Worm (Caenorhabditis elegans) whole organism, young adult: ENCODE measurements around the gene his-5.
A peak's percentile ranks its signal among the peaks of the same experiment; 100 is the strongest.

ENCODE experiments used
- B0035.1 ChIP-seq: sonication (generic microtip); optimal IDR thresholded peaks from 2 replicates; lab custom pipeline; 2016; ENCODE audit warnings: missing genetic modification characterization, mild to moderate bottlenecking, missing compliant biosample characterization, missing genotype, missing genetic modification reagents
- B0261.1 ChIP-seq: sonication (generic microtip); optimal IDR thresholded peaks from 2 replicates; lab custom pipeline; 2016; ENCODE audit warnings: mild to moderate bottlenecking, missing genetic modification characterization, moderate library complexity, missing compliant biosample characterization
- F49E8.2 ChIP-seq: sonication (generic microtip); optimal IDR thresholded peaks from 3 replicates; lab custom pipeline; 2017; ENCODE audit warnings: missing genetic modification characterization, mild to moderate bottlenecking, missing compliant biosample characterization, antibody characterized with exemption, moderate library complexity; ENCODE audit not compliant: insufficient read depth
- F55B11.4 ChIP-seq: sonication (generic microtip); optimal IDR thresholded peaks from 2 replicates; lab custom pipeline; 2016; ENCODE audit warnings: missing compliant biosample characterization, missing genetic modification characterization, borderline replicate concordance; ENCODE audit not compliant: insufficient read depth
- Y53F4B.3 ChIP-seq: fragments of 200-800 bp; sonication (Bioruptor generic); IDR thresholded peaks from 2 replicates; pipeline ENCODE4 v1.3.6; 2022; ENCODE audit warnings: missing genetic modification reagents, missing genetic modification characterization, missing compliant biosample characterization
- Y67H2A.10 ChIP-seq: fragments of 200-800 bp; sonication (Bioruptor generic); conservative IDR thresholded peaks from 2 replicates; pipeline ENCODE4 v1.3.6; 2022; ENCODE audit warnings: missing genetic modification reagents, missing genetic modification characterization, missing compliant biosample characterization
- Y79H2A.3 ChIP-seq: fragments of 200-800 bp; sonication (Bioruptor generic); conservative IDR thresholded peaks from 2 replicates; pipeline ENCODE4 v1.3.6; 2022; ENCODE audit warnings: missing genetic modification reagents, missing genetic modification characterization, missing compliant biosample characterization
- ZK185.1 ChIP-seq: sonication (generic microtip); optimal IDR thresholded peaks from 2 replicates; lab custom pipeline; 2016; ENCODE audit warnings: mild to moderate bottlenecking, missing genetic modification characterization, missing compliant biosample characterization; ENCODE audit not compliant: poor library complexity, severe bottlenecking
- aptf-2 ChIP-seq: fragments of 200-800 bp; sonication (Bioruptor generic); conservative IDR thresholded peaks from 2 replicates; pipeline ENCODE4 v1.3.6; 2022; ENCODE audit warnings: missing genetic modification reagents, missing genetic modification characterization, missing compliant biosample characterization
- athp-1 ChIP-seq: sonication (generic microtip); optimal IDR thresholded peaks from 2 replicates; lab custom pipeline; 2017; ENCODE audit warnings: mild to moderate bottlenecking, missing genetic modification characterization, missing compliant biosample characterization
- attf-5 ChIP-seq: fragments of 200-800 bp; sonication (Bioruptor generic); optimal IDR thresholded peaks from 2 replicates; lab custom pipeline; 2018; ENCODE audit warnings: mild to moderate bottlenecking, missing genetic modification characterization, missing compliant biosample characterization
- cebp-2 ChIP-seq: fragments of 200-800 bp; sonication (Bioruptor generic); IDR thresholded peaks from 2 replicates; pipeline ENCODE4 v1.3.6; 2022; ENCODE audit warnings: missing genetic modification characterization, missing compliant biosample characterization
- ceh-100 ChIP-seq: fragments of 200-800 bp; sonication (Bioruptor generic); IDR thresholded peaks from 2 replicates; pipeline ENCODE4 v1.3.6; 2022; ENCODE audit warnings: missing genetic modification reagents, missing genetic modification characterization, missing compliant biosample characterization
- ceh-40 ChIP-seq: fragments of 200-800 bp; sonication (Bioruptor generic); IDR thresholded peaks from 2 replicates; pipeline ENCODE4 v1.3.6; 2022; ENCODE audit warnings: missing genetic modification characterization, missing compliant biosample characterization
- ceh-58 ChIP-seq: fragments of 200-800 bp; sonication (Bioruptor generic); IDR thresholded peaks from 2 replicates; pipeline ENCODE4 v1.3.6; 2022; ENCODE audit warnings: missing genetic modification characterization, missing compliant biosample characterization
- ceh-79 ChIP-seq: sonication (generic microtip); optimal IDR thresholded peaks from 2 replicates; lab custom pipeline; 2017; ENCODE audit warnings: mild to moderate bottlenecking, missing genetic modification characterization, missing compliant biosample characterization
- ceh-91 ChIP-seq: fragments of 200-800 bp; sonication (Bioruptor generic); IDR thresholded peaks from 2 replicates; pipeline ENCODE4 v1.3.6; 2022; ENCODE audit warnings: missing genetic modification reagents, missing genetic modification characterization, missing compliant biosample characterization
- dpl-1 ChIP-seq: fragments of 150-350 bp; optimal IDR thresholded peaks from 2 replicates; lab custom pipeline; 2014; ENCODE audit warnings: missing biosample characterization, missing genetic modification reagents, missing genetic modification characterization
- egl-44 ChIP-seq: fragments of 200-800 bp; sonication (Bioruptor generic); IDR thresholded peaks from 2 replicates; pipeline ENCODE4 v1.3.6; 2022; ENCODE audit warnings: missing genetic modification reagents, missing genetic modification characterization, missing compliant biosample characterization
- ekl-4 ChIP-seq: fragments of 200-800 bp; sonication (Bioruptor generic); IDR thresholded peaks from 2 replicates; pipeline ENCODE4 v1.3.6; 2022; ENCODE audit warnings: missing genetic modification reagents, missing genetic modification characterization, missing compliant biosample characterization
- ets-4 ChIP-seq: fragments of 200-800 bp; sonication (Bioruptor generic); optimal IDR thresholded peaks from 2 replicates; lab custom pipeline; 2018; ENCODE audit warnings: mild to moderate bottlenecking, missing genetic modification characterization, missing compliant biosample characterization
- him-1 ChIP-seq: sonication (generic microtip); optimal IDR thresholded peaks from 2 replicates; lab custom pipeline; 2016; ENCODE audit warnings: missing genotype, missing genetic modification reagents, missing genetic modification characterization, missing compliant biosample characterization
- let-607 ChIP-seq, 2 experiments: fragments of 200-800 bp in 1 of 2; sonication (Bioruptor generic) in 1 of 2; sonication (generic microtip) in 1 of 2; optimal IDR thresholded peaks; 2 replicates each; lab custom pipeline; 2016 to 2018; ENCODE audit warnings: mild to moderate bottlenecking in 2 of 2, missing compliant biosample characterization in 2 of 2, missing genetic modification characterization in 2 of 2, moderate library complexity in 2 of 2, missing genotype in 1 of 2
- lin-26 ChIP-seq: fragments of 200-800 bp; sonication (Bioruptor generic); IDR thresholded peaks from 2 replicates; pipeline ENCODE4 v1.3.6; 2022; ENCODE audit warnings: missing genetic modification reagents, missing genetic modification characterization, missing compliant biosample characterization
- lsy-27 ChIP-seq: sonication (generic microtip); optimal IDR thresholded peaks from 2 replicates; lab custom pipeline; 2017; ENCODE audit warnings: missing genetic modification characterization, mild to moderate bottlenecking, missing compliant biosample characterization, antibody characterized with exemption, missing genotype, borderline replicate concordance; ENCODE audit not compliant: insufficient read depth
- madf-3 ChIP-seq: fragments of 200-800 bp; sonication (Bioruptor generic); IDR thresholded peaks from 2 replicates; pipeline ENCODE4 v1.3.6; 2022; ENCODE audit warnings: missing genetic modification reagents, missing genetic modification characterization, missing compliant biosample characterization
- madf-6 ChIP-seq: fragments of 200-800 bp; sonication (Bioruptor generic); IDR thresholded peaks from 2 replicates; pipeline ENCODE4 v1.3.6; 2022; ENCODE audit warnings: missing genetic modification reagents, missing genetic modification characterization, missing compliant biosample characterization
- madf-8 ChIP-seq: fragments of 200-800 bp; sonication (Bioruptor generic); conservative IDR thresholded peaks from 2 replicates; pipeline ENCODE4 v1.3.6; 2022; ENCODE audit warnings: missing genetic modification reagents, missing genetic modification characterization, missing compliant biosample characterization
- mcd-1 ChIP-seq: fragments of 200-800 bp; sonication (Bioruptor generic); IDR thresholded peaks from 2 replicates; pipeline ENCODE4 v1.3.6; 2022; ENCODE audit warnings: missing genetic modification reagents, missing genetic modification characterization, missing compliant biosample characterization
- mxl-1 ChIP-seq: sonication (generic microtip); optimal IDR thresholded peaks from 2 replicates; lab custom pipeline; 2016; ENCODE audit warnings: missing genetic modification characterization, missing compliant biosample characterization
- nhr-80 ChIP-seq: sonication (generic microtip); optimal IDR thresholded peaks from 2 replicates; lab custom pipeline; 2016; ENCODE audit warnings: missing genetic modification characterization, missing compliant biosample characterization
- pbrm-1 ChIP-seq: fragments of 200-800 bp; sonication (Bioruptor generic); IDR thresholded peaks from 2 replicates; pipeline ENCODE4 v1.3.6; 2022; ENCODE audit warnings: missing genetic modification reagents, missing genetic modification characterization, missing compliant biosample characterization
- sdz-38 ChIP-seq: sonication (generic microtip); optimal IDR thresholded peaks from 2 replicates; lab custom pipeline; 2016; ENCODE audit warnings: missing genotype, missing genetic modification characterization, missing compliant biosample characterization
- snpc-4 ChIP-seq, 5 experiments: fragments of 150-350 bp in 1 of 5; sonication (generic microtip) in 4 of 5; optimal IDR thresholded peaks; 2 replicates each; lab custom pipeline; 2014 to 2018; ENCODE audit warnings: missing genetic modification characterization in 5 of 5, missing biosample characterization in 3 of 5, antibody characterized with exemption in 2 of 5, mild to moderate bottlenecking in 2 of 5, missing compliant biosample characterization in 2 of 5, missing genotype in 2 of 5, moderate library complexity in 2 of 5, missing genetic modification reagents in 1 of 5
- tbx-9 ChIP-seq: sonication (generic microtip); optimal IDR thresholded peaks from 2 replicates; lab custom pipeline; 2016; ENCODE audit warnings: borderline replicate concordance, missing genetic modification characterization, inconsistent platforms, missing compliant biosample characterization
- unc-130 ChIP-seq: sonication (generic microtip); optimal IDR thresholded peaks from 2 replicates; lab custom pipeline; 2016; ENCODE audit warnings: missing genetic modification reagents, missing genetic modification characterization, missing compliant biosample characterization
- zfh-2 ChIP-seq: fragments of 200-800 bp; sonication (Bioruptor generic); conservative IDR thresholded peaks from 2 replicates; pipeline ENCODE4 v1.3.6; 2022; ENCODE audit warnings: missing genetic modification reagents, missing genetic modification characterization, missing compliant biosample characterization
- zim-3 ChIP-seq: sonication (generic microtip); optimal IDR thresholded peaks from 2 replicates; lab custom pipeline; 2017; ENCODE audit warnings: mild to moderate bottlenecking, missing genetic modification characterization, moderate library complexity, missing compliant biosample characterization
- ztf-22 ChIP-seq: fragments of 200-800 bp; sonication (Bioruptor generic); optimal IDR thresholded peaks from 2 replicates; lab custom pipeline; 2018; ENCODE audit warnings: mild to moderate bottlenecking, missing genetic modification characterization, moderate library complexity, missing compliant biosample characterization
- ztf-28 ChIP-seq: fragments of 200-800 bp; sonication (Bioruptor generic); IDR thresholded peaks from 2 replicates; pipeline ENCODE4 v1.3.6; 2022; ENCODE audit warnings: missing genetic modification reagents, missing genetic modification characterization, missing compliant biosample characterization
- ztf-3 ChIP-seq: fragments of 200-800 bp; sonication (Bioruptor generic); optimal IDR thresholded peaks from 2 replicates; lab custom pipeline; 2018; ENCODE audit warnings: mild to moderate bottlenecking, missing genetic modification characterization, missing compliant biosample characterization

The his-5 gene

DNA sequence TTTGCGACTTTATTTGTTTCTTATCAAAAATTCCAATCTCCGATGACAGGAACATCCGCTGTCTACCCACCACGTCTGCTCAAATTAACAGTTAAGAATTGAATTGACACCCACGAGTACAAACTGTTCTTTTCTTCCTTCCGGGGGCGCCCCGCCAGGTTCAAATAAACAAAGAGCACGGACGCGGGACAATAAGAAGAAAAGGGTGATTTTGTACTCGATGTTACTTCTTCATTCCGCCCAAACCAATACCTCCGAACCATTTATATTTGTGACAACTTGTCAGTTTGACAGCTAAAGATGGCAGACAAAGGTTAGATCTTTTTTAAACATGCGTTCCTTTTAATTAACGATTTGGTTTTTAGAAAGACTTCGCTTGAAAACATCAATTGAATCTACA, 9.2 kb upstream of the his-5 start, which contains the start of gene otpl-6:
TSS of gene otpl-6 (plus strand) at position 301 of the 400 bp plus-strand sequence.
- TF ChIP-seq unc-130 (GFP tag; lab: Kevin White, UChicago) = no peak
- TF ChIP-seq let-607 (tag; optimal IDR thresholded peaks at IDR 0.05; lab: Kevin White, UChicago) = no peak
- TF ChIP-seq egl-44 (GFP tag; lab: Robert Waterston, UW) = no peak
- no peak for TF ChIP-seq nhr-80 (tag; lab: Kevin White, UChicago)
- no peak for TF ChIP-seq ceh-58 (GFP tag; lab: Robert Waterston, UW)
- TF ChIP-seq lin-26 = no peak
- no peak for TF ChIP-seq sdz-38
- no peak for TF ChIP-seq ceh-79 (tag; lab: Kevin White, UChicago)

DNA sequence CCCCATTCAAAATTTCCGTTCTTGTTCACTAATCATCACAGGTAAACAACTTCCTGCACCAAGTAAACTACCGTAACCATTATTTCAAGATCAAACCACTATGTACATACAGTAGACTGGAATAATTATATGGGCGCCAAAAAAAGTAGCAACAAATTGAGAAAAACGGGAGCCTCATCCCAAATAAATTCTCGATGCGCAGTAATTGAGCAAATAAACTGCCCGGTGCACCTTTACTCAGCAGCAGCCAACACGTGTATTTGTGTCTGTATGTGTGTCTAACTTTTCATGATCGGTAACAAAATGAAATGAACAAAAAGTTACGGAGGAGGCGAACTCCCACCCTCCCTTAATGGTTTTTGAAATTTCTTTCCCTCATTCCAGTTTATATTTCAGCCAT, 5.8 kb upstream of the his-5 start, which contains the start of gene otpl-5:
TSS of gene otpl-5 (plus strand) at position 301 of the 400 bp plus-strand sequence.
- no peak for TF ChIP-seq cebp-2
- no peak for TF ChIP-seq madf-3 (GFP tag; lab: Robert Waterston, UW)
- no peak for TF ChIP-seq ets-4 (GFP tag; lab: Kevin White, UChicago)
- no peak for TF ChIP-seq lsy-27 (tag; lab: Kevin White, UChicago)

DNA sequence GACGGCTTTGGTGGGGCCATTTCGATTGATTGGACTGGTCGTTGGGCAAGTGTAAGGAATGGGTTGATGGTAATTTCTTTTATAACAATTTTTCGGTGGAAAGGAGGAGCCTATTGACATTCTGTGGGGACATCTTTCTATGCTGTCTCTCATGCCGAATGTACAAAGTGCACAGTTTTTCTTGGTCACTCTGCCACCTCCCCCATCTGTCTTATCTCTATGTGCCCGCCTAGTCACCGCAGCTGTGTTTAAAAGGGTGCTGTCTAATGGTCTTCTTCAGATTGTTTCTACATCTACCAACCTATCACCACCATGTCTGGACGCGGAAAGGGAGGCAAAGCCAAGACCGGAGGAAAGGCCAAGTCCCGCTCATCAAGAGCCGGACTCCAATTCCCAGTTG, 1.9 kb upstream of the his-5 start, which contains the start of the genes his-8 and his-7:
TSS of gene his-8 (minus strand) at position 20 of the 400 bp plus-strand sequence.
TSS of gene his-7 (plus strand) at position 313 of the 400 bp plus-strand sequence.
- peak; percentile 5; the same call in 1 of the 2 replicates for TF ChIP-seq madf-6

DNA sequence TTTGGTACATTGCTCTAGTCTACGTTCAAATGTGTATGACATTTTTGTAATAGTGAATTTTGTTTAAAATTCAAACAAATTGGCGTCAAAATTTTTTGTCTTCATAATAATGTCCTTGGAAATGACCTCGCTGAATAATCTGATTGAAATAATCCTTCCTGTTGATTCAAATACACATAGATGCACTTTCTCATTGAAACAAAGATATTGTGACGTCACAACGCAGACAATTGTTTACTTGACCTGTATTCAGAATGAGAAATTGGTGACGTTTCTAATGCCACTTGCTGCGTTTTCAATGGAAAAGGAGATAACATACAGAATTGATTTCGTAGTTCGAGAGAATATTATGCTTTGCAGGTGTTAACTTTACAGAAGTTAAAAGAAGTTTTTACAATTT, 1.1 kb upstream of the his-5 start:
- no peak for TF ChIP-seq snpc-4 (GFP tag; optimal IDR thresholded peaks at IDR 0.05; lab: Kevin White, UChicago)
- no peak for TF ChIP-seq snpc-4 (tag; optimal IDR thresholded peaks at IDR 0.05; lab: Kevin White, UChicago)
- no peak for TF ChIP-seq tbx-9 (tag; lab: Kevin White, UChicago)
- no peak for TF ChIP-seq Y53F4B.3 (GFP tag; lab: Robert Waterston, UW)
- TF ChIP-seq ceh-91 (GFP tag; lab: Robert Waterston, UW) = no peak
- no peak for TF ChIP-seq mcd-1
- TF ChIP-seq ZK185.1 (tag; lab: Kevin White, UChicago) = no peak
- TF ChIP-seq ztf-22 (GFP tag; lab: Kevin White, UChicago) = no peak
- no peak for TF ChIP-seq Y67H2A.10
- TF ChIP-seq ztf-3 (GFP tag; lab: Kevin White, UChicago) = no peak
- TF ChIP-seq ztf-28 = no peak
- TF ChIP-seq mxl-1 (tag; lab: Kevin White, UChicago) = no peak
- no peak for TF ChIP-seq zim-3 (tag; lab: Kevin White, UChicago)
- no peak for TF ChIP-seq pbrm-1 (GFP tag; lab: Robert Waterston, UW)
- TF ChIP-seq madf-6 = no peak
- TF ChIP-seq ets-4 (GFP tag; lab: Kevin White, UChicago) = no peak
- TF ChIP-seq B0261.1 (tag; lab: Kevin White, UChicago) = no peak
- no peak for TF ChIP-seq B0035.1 (tag; lab: Kevin White, UChicago)
- TF ChIP-seq zfh-2 (GFP tag; lab: Robert Waterston, UW) = no peak

DNA sequence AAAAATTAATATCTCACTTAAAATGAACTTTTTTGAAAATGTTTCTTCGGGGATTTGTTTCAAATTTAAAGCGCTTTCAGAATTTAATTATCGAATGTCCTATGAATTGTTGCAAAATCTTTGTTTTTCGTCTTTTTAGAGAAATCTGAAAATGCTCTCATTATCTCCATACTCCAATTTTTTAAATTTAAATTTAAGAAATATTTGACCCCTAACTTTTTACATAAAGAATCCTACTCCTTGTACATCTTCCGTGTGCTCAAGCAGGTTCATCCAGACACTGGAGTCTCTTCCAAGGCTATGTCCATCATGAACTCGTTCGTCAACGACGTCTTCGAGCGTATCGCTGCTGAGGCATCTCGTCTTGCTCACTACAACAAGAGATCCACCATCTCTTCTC, 1.2 kb downstream of the his-5 start, which contains the start of gene his-39:
TSS of gene his-39 (plus strand) at position 301 of the 400 bp plus-strand sequence.
- TF ChIP-seq ceh-40 (GFP tag; lab: Robert Waterston, UW) = no peak
- TF ChIP-seq attf-5 (GFP tag; lab: Kevin White, UChicago) = no peak
- TF ChIP-seq Y79H2A.3 (GFP tag; lab: Robert Waterston, UW) = no peak
- no peak for TF ChIP-seq F55B11.4
- no peak for TF ChIP-seq B0261.1 (tag; lab: Kevin White, UChicago)
- no peak for TF ChIP-seq aptf-2 (GFP tag; lab: Robert Waterston, UW)
- no peak for TF ChIP-seq madf-8 (GFP tag; lab: Robert Waterston, UW)
- TF ChIP-seq Y53F4B.3 (GFP tag; lab: Robert Waterston, UW) = no peak
- TF ChIP-seq ekl-4 = no peak
- no peak for TF ChIP-seq ceh-58 (GFP tag; lab: Robert Waterston, UW)
- TF ChIP-seq him-1 (tag; lab: Kevin White, UChicago) = no peak
- TF ChIP-seq F49E8.2 = no peak
- TF ChIP-seq athp-1 (tag; lab: Kevin White, UChicago) = no peak
- no peak for TF ChIP-seq dpl-1 (GFP tag; lab: Kevin White, UChicago)
- TF ChIP-seq ceh-100 = no peak
